Worm (Caenorhabditis elegans) whole organism, L4 larva: Measurements from ENCODE around the gene Y37E11AL.1.

Experiments
- D1046.2 ChIP-seq: fragments of 200-800 bp; sonication (Bioruptor generic); IDR thresholded peaks from 2 replicates; pipeline ENCODE4 v1.3.6; 2022; ENCODE audit warnings: missing genetic modification characterization, missing compliant biosample characterization
- F10B5.3 ChIP-seq: sonication (generic microtip); optimal IDR thresholded peaks from 2 replicates; lab custom pipeline; 2016; ENCODE audit warnings: mild to moderate bottlenecking, missing genetic modification characterization, missing compliant biosample characterization
- F26F4.8 ChIP-seq: fragments of 200-800 bp; sonication (Bioruptor generic); conservative IDR thresholded peaks from 2 replicates; pipeline ENCODE4 v1.3.6; 2022; ENCODE audit warnings: missing genetic modification characterization, missing compliant biosample characterization
- F44E2.7 ChIP-seq: fragments of 200-800 bp; sonication (Bioruptor generic); IDR thresholded peaks from 2 replicates; pipeline ENCODE4 v2.1.2; 2022; ENCODE audit warnings: missing genetic modification characterization, missing compliant biosample characterization
- F49E8.2 ChIP-seq: sonication (generic microtip); optimal IDR thresholded peaks from 2 replicates; lab custom pipeline; 2016; ENCODE audit warnings: missing compliant biosample characterization, mild to moderate bottlenecking, missing genetic modification characterization, borderline replicate concordance
- R02D3.7 ChIP-seq: fragments of 150-350 bp; sonication (generic microtip); optimal IDR thresholded peaks from 3 replicates; lab custom pipeline; 2014; ENCODE audit warnings: missing biosample characterization, missing genetic modification characterization
- Y48G9A.11 ChIP-seq: fragments of 200-800 bp; sonication (Bioruptor generic); IDR thresholded peaks from 2 replicates; pipeline ENCODE4 v1.3.6; 2022; ENCODE audit warnings: missing genetic modification reagents, missing genetic modification characterization, missing compliant biosample characterization
- aha-1 ChIP-seq: fragments of 150-350 bp; peaks from one replicate; lab custom pipeline; 2014; ENCODE audit warnings: missing biosample characterization, missing genetic modification characterization
- aly-2 ChIP-seq: sonication (generic microtip); optimal IDR thresholded peaks from 2 replicates; lab custom pipeline; 2018; ENCODE audit warnings: missing biosample characterization, missing genetic modification characterization
- ceh-20 ChIP-seq: fragments of 200-800 bp; sonication (Bioruptor generic); IDR thresholded peaks from 2 replicates; pipeline ENCODE4 v1.3.6; 2022; ENCODE audit warnings: missing genetic modification reagents, missing genetic modification characterization, missing compliant biosample characterization
- daf-19 ChIP-seq: fragments of 200-800 bp; sonication (Bioruptor generic); conservative IDR thresholded peaks from 2 replicates; pipeline ENCODE4 v1.3.6; 2022; ENCODE audit warnings: missing genetic modification characterization, missing compliant biosample characterization
- dmd-9 ChIP-seq: fragments of 200-800 bp; sonication (Bioruptor generic); IDR thresholded peaks from 2 replicates; pipeline ENCODE4 v1.3.6; 2022; ENCODE audit warnings: missing genetic modification reagents, missing genetic modification characterization, missing compliant biosample characterization
- duxl-1 ChIP-seq: sonication (generic microtip); optimal IDR thresholded peaks from 2 replicates; lab custom pipeline; 2016; ENCODE audit warnings: mild to moderate bottlenecking, missing genetic modification characterization, moderate library complexity, missing compliant biosample characterization; ENCODE audit not compliant: poor library complexity
- fkh-10 ChIP-seq: fragments of 150-350 bp; optimal IDR thresholded peaks from 2 replicates; lab custom pipeline; 2014; ENCODE audit warnings: missing biosample characterization, missing genetic modification reagents, missing genetic modification characterization
- hlh-30 ChIP-seq: sonication (generic microtip); optimal IDR thresholded peaks from 2 replicates; lab custom pipeline; 2017; ENCODE audit warnings: antibody characterized with exemption, mild to moderate bottlenecking, missing genetic modification characterization, missing compliant biosample characterization; ENCODE audit not compliant: insufficient read depth
- lin-29 ChIP-seq: fragments of 200-800 bp; sonication (Bioruptor generic); IDR thresholded peaks from 2 replicates; pipeline ENCODE4 v1.3.6; 2022; ENCODE audit warnings: missing genetic modification reagents, missing genetic modification characterization, missing compliant biosample characterization
- lin-38 ChIP-seq: fragments of 200-800 bp; sonication (Bioruptor generic); IDR thresholded peaks from 2 replicates; pipeline ENCODE4 v1.3.6; 2022; ENCODE audit warnings: missing genetic modification reagents, missing genetic modification characterization, missing compliant biosample characterization
- madf-5 ChIP-seq, 2 experiments: fragments of 200-800 bp; sonication (Bioruptor generic); IDR thresholded peaks; 2 replicates each; pipeline ENCODE4 v1.3.6; 2022; ENCODE audit warnings: missing compliant biosample characterization in 2 of 2, missing genetic modification characterization in 2 of 2
- mep-1 ChIP-seq: fragments of 150-350 bp; sonication (generic microtip); optimal IDR thresholded peaks from 3 replicates; lab custom pipeline; 2014; ENCODE audit warnings: missing biosample characterization, missing genetic modification characterization
- mes-2 ChIP-seq: sonication (generic microtip); optimal IDR thresholded peaks from 2 replicates; lab custom pipeline; 2016; ENCODE audit warnings: missing genotype, mild to moderate bottlenecking, missing genetic modification characterization, missing compliant biosample characterization; ENCODE audit not compliant: poor library complexity, severe bottlenecking
- mxl-2 ChIP-seq: fragments of 200-800 bp; sonication (Bioruptor generic); conservative IDR thresholded peaks from 2 replicates; pipeline ENCODE4 v1.3.6; 2022; ENCODE audit warnings: missing genetic modification reagents, missing genetic modification characterization, missing compliant biosample characterization
- nhr-10 ChIP-seq: fragments of 150-350 bp; optimal IDR thresholded peaks from 2 replicates; lab custom pipeline; 2014; ENCODE audit warnings: missing biosample characterization, missing genetic modification characterization
- nhr-102 ChIP-seq: sonication (generic microtip); optimal IDR thresholded peaks from 2 replicates; lab custom pipeline; 2016; ENCODE audit warnings: mild to moderate bottlenecking, missing genetic modification characterization, moderate library complexity, missing compliant biosample characterization
- nhr-11 ChIP-seq: fragments of 150-350 bp; optimal IDR thresholded peaks from 2 replicates; lab custom pipeline; 2014; ENCODE audit warnings: missing biosample characterization, missing genetic modification characterization
- nhr-25 ChIP-seq: sonication (generic microtip); optimal IDR thresholded peaks from 2 replicates; lab custom pipeline; 2017; ENCODE audit warnings: missing genetic modification characterization, mild to moderate bottlenecking, missing compliant biosample characterization, antibody characterized with exemption, moderate library complexity, borderline replicate concordance; ENCODE audit not compliant: insufficient read depth
- nhr-28 ChIP-seq: fragments of 150-350 bp; optimal IDR thresholded peaks from 2 replicates; lab custom pipeline; 2014; ENCODE audit warnings: missing biosample characterization, missing genetic modification characterization
- nhr-41 ChIP-seq: fragments of 200-800 bp; sonication (Bioruptor generic); IDR thresholded peaks from 2 replicates; pipeline ENCODE4 v1.3.6; 2022; ENCODE audit warnings: missing genetic modification reagents, missing genetic modification characterization, missing compliant biosample characterization
- nhr-42 ChIP-seq: fragments of 200-800 bp; sonication (Bioruptor generic); IDR thresholded peaks from 2 replicates; pipeline ENCODE4 v1.3.6; 2022; ENCODE audit warnings: missing genetic modification characterization, missing compliant biosample characterization
- nhr-48 ChIP-seq: sonication (generic microtip); optimal IDR thresholded peaks from 2 replicates; lab custom pipeline; 2016; ENCODE audit warnings: mild to moderate bottlenecking, missing genetic modification characterization, missing compliant biosample characterization
- nhr-6 ChIP-seq: fragments of 150-350 bp; optimal IDR thresholded peaks from 2 replicates; lab custom pipeline; 2014; ENCODE audit warnings: missing biosample characterization, missing genetic modification characterization
- nhr-76 ChIP-seq: fragments of 150-350 bp; optimal IDR thresholded peaks from 2 replicates; lab custom pipeline; 2014; ENCODE audit warnings: missing biosample characterization, missing genetic modification characterization
- snpc-4 ChIP-seq: fragments of 150-350 bp; optimal IDR thresholded peaks from 2 replicates; lab custom pipeline; 2014; ENCODE audit warnings: missing biosample characterization, missing genetic modification characterization
- zip-11 ChIP-seq: fragments of 200-800 bp; sonication (Bioruptor generic); IDR thresholded peaks from 2 replicates; pipeline ENCODE4 v1.3.6; 2022; ENCODE audit warnings: missing genetic modification characterization, missing compliant biosample characterization
- ztf-11 ChIP-seq: fragments of 150-350 bp; optimal IDR thresholded peaks from 2 replicates; lab custom pipeline; 2014; ENCODE audit warnings: missing biosample characterization, missing genetic modification characterization

Gene Y37E11AL.1

DNA sequence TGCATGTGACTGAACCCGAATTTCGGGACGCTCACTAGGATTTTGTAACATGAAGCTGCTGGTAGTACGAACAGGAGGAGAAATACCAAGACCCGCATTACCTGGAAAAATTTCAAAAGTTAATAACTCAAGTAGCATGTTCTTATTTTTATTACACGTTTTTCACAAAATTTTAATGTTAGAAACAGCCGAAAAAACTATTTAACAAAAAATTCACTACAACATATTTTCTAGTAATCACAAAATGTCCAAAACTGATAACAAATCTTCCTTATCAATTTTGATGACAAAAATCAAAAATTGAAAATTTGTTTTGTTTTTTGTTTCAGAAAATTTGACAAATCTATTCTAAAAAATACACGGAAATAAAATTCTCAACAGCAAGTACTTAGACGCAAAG lies 41.7 kb downstream of the Y37E11AL.1 start, which contains the start of gene ugt-45:
Gene ugt-45 (minus strand): TSS at position 101 of the 400 bp plus-strand sequence.
- no peak for TF ChIP-seq zip-11 (GFP tag; lab: Robert Waterston, UW)
- no peak for TF ChIP-seq snpc-4 (tag; lab: Kevin White, UChicago)
- no peak for TF ChIP-seq D1046.2 (GFP tag; lab: Robert Waterston, UW)
- TF ChIP-seq nhr-28 (tag; lab: Kevin White, UChicago) = peak; percentile 76

DNA sequence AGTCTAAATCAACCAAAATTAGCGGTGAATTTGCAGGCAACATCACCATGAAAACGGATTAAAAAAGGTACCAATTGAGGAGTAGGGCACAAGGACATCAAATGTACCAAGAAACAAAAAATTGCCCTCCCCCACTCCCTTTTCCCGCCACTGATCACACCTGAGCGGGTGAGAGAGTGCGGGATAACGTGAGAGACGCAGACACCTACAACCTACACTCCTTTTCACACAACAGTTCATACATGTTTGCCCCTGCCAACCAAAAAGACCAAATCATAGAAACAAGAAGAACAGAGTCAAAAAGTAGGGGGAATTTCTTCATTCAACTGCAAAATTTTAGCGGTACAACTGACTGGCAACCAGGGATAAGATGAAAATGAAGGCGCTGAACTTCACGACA lies 43.0 kb downstream of the Y37E11AL.1 start:
- TF ChIP-seq lin-29 (GFP tag; lab: Robert Waterston, UW) = no peak
- peak; percentile 97 for TF ChIP-seq nhr-28 (tag; lab: Kevin White, UChicago)

DNA sequence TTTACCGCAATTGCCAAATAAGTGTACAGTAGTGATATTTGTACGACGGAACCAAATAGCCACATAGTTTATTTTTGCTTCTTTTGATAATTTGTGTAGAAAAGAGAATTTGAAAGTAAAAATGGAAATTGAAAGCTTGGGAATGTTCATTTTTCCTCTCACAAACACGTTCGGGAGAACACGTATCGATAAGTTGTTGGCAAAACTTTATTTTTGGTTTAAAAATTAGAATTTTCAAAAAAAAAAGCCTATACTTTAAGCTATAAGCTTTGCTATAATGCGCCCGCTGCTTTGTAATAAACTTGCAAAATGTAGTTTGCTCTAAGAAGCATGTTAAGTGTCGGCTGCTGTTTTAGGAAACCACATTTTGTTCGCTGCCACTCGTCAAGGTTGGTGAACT lies 46.1 kb downstream of the Y37E11AL.1 start, which contains the start of gene Y37E11AR.7:
Gene Y37E11AR.7 (minus strand): TSS at position 101 of the 400 bp plus-strand sequence.
- no peak for TF ChIP-seq nhr-102 (tag; lab: Kevin White, UChicago)
- TF ChIP-seq fkh-10 (GFP tag; lab: Kevin White, UChicago) = no peak
- TF ChIP-seq Y48G9A.11 (GFP tag; lab: Robert Waterston, UW) = no peak
- TF ChIP-seq nhr-42 (GFP tag; lab: Robert Waterston, UW) = no peak
- TF ChIP-seq, all 104 proteins: peak for 0

DNA sequence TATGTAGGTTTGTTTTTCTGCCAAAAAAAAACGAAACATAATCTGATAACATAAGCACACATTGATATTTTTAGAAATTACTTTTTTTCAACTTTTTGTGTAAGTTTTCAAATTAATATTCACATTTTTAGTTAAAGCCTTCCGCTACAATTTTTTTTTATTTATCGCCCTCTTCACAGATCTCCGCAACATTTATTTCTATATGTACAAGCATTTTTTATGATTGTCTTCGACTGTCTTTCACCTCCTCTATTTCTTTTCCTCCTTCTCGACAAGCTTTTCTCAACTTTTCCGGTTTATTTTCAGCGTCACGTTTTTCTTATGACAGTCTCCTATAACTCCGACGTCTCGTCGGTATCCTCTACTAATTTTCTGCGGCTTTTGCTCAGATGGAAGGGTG lies 46.6 kb downstream of the Y37E11AL.1 start, which contains the start of gene best-20:
Gene best-20 (plus strand): TSS at position 301 of the 400 bp plus-strand sequence.
- TF ChIP-seq nhr-76 (tag; lab: Kevin White, UChicago) (no peak), lin-38 (GFP tag; lab: Robert Waterston, UW) (no peak), R02D3.7 (no peak), mes-2 (tag; lab: Kevin White, UChicago) (no peak), F10B5.3 (tag; lab: Kevin White, UChicago) (no peak), nhr-41 (no peak), nhr-25 (tag; lab: Kevin White, UChicago) (no peak), daf-19 (no peak), F44E2.7 (GFP tag; lab: Robert Waterston, UW) (no peak), F49E8.2 (tag; lab: Kevin White, UChicago) (no peak), nhr-48 (no peak), nhr-6 (tag; lab: Kevin White, UChicago) (no peak), duxl-1 (tag; lab: Kevin White, UChicago) (no peak), aly-2 (tag; lab: Kevin White, UChicago) (no peak), madf-5 (GFP tag; IDR thresholded peaks at IDR 0.05; lab: Robert Waterston, UW) (no peak), ceh-20 (GFP tag; lab: Robert Waterston, UW) (no peak), nhr-11 (no peak), F26F4.8 (GFP tag; lab: Robert Waterston, UW) (no peak), dmd-9 (GFP tag; lab: Robert Waterston, UW) (no peak), hlh-30 (tag; lab: Kevin White, UChicago) (no peak)

DNA sequence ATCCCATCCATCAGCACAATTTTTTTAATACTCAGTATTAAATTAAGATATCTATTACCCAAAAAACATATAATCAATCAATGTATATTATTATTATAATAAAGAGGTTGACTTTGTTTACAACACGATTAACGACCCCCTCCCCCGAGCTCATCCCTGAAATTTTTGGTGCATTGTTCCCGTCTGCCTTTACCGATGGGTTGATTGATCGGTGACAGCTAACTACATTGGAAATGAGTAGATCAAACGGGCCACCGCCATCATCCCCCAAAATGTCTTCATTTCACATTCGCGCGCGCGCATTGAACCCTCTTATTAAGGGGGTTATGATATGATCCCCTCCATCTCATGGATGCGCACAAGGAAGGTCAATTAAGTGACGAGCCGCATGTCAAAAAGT lies 50.5 kb downstream of the Y37E11AL.1 start:
- TF ChIP-seq mxl-2 (no peak), aha-1 (tag; lab: Kevin White, UChicago) (peak; percentile 1)

DNA sequence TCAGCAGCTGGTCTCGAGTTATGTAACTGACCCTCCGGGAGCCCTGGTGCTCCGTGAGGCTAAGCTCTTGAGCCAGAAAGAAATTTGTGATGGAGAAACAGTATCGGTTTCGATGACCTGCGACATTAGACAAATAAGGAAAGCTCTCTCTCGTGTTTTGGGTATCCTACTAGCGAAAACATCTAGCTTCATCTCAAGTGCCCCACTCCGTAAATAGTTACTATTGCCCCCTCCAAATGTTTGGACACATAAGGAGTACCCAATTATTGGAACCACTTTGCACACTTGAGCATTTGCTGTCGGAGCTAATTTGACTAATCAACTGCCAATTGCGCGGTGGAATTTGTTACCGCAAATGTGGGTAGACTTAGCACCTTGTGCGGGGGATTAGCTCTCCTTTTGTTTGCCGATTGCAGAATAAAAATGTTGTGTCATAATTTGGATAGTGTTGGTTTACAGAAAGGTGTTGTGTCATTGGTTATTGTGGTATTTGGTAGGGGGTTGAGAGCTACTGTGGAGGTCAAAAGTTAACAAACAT lies 54.8 kb downstream of the Y37E11AL.1 start:
- TF ChIP-seq ceh-20 (GFP tag; lab: Robert Waterston, UW) (no peak), nhr-25 (tag; lab: Kevin White, UChicago) (no peak), snpc-4 (tag; lab: Kevin White, UChicago) (no peak), R02D3.7 (no peak), lin-38 (GFP tag; lab: Robert Waterston, UW) (no peak), aha-1 (tag; lab: Kevin White, UChicago) (no peak), nhr-10 (tag; lab: Kevin White, UChicago) (no peak), hlh-30 (tag; lab: Kevin White, UChicago) (no peak), mep-1 (tag; lab: Kevin White, UChicago) (no peak), ztf-11 (no peak), nhr-28 (tag; lab: Kevin White, UChicago) (no peak)
